Worm (Caenorhabditis elegans) whole organism, L2 larva: ENCODE measurements around the gene npp-16.
A peak's percentile ranks its signal among the peaks of the same experiment; 100 is the strongest.

Source experiments
- C34F6.9 ChIP-seq: fragments of 150-350 bp; optimal IDR thresholded peaks from 2 replicates; lab custom pipeline; 2014; ENCODE audit warnings: missing biosample characterization, missing genetic modification characterization
- F13H6.1 ChIP-seq: sonication (generic microtip); optimal IDR thresholded peaks from 2 replicates; lab custom pipeline; 2016; ENCODE audit warnings: missing genetic modification characterization, missing compliant biosample characterization
- R02D3.7 ChIP-seq: fragments of 150-350 bp; optimal IDR thresholded peaks from 2 replicates; lab custom pipeline; 2014; ENCODE audit warnings: missing biosample characterization, missing genetic modification characterization
- Y55F3AM.14 ChIP-seq: fragments of 200-800 bp; sonication (Bioruptor generic); optimal IDR thresholded peaks from 2 replicates; lab custom pipeline; 2018; ENCODE audit warnings: mild to moderate bottlenecking, missing genetic modification characterization, missing compliant biosample characterization
- ZK546.5 ChIP-seq: sonication (generic microtip); optimal IDR thresholded peaks from 2 replicates; lab custom pipeline; 2017; ENCODE audit warnings: missing biosample characterization, missing genetic modification characterization
- alr-1 ChIP-seq: fragments of 150-350 bp; optimal IDR thresholded peaks from 2 replicates; lab custom pipeline; 2014; ENCODE audit warnings: missing biosample characterization, missing genetic modification characterization
- aly-2 ChIP-seq: fragments of 150-350 bp; optimal IDR thresholded peaks from 2 replicates; lab custom pipeline; 2014; ENCODE audit warnings: missing biosample characterization, missing genetic modification characterization
- ama-1 ChIP-seq: fragments of 150-350 bp; optimal IDR thresholded peaks from 2 replicates; lab custom pipeline; 2018; ENCODE audit warnings: inconsistent platforms
- blmp-1 ChIP-seq: sonication (generic microtip); optimal IDR thresholded peaks from 2 replicates; lab custom pipeline; 2017; ENCODE audit warnings: missing genetic modification characterization, mild to moderate bottlenecking, missing compliant biosample characterization, antibody characterized with exemption, moderate library complexity; ENCODE audit not compliant: insufficient read depth
- ceh-16 ChIP-seq: fragments of 150-350 bp; optimal IDR thresholded peaks from 2 replicates; lab custom pipeline; 2014; ENCODE audit warnings: missing biosample characterization, missing genetic modification characterization
- ceh-82 ChIP-seq: fragments of 150-350 bp; optimal IDR thresholded peaks from 2 replicates; lab custom pipeline; 2014; ENCODE audit warnings: missing biosample characterization, missing genetic modification characterization
- crh-2 ChIP-seq: sonication (generic microtip); optimal IDR thresholded peaks from 2 replicates; lab custom pipeline; 2017; ENCODE audit warnings: missing biosample characterization, missing genetic modification characterization
- dmd-4 ChIP-seq: sonication (generic microtip); optimal IDR thresholded peaks from 2 replicates; lab custom pipeline; 2017; ENCODE audit warnings: missing biosample characterization, missing genetic modification characterization
- egl-27 ChIP-seq: sonication (generic microtip); optimal IDR thresholded peaks from 3 replicates; lab custom pipeline; 2017; ENCODE audit warnings: missing biosample characterization, missing genetic modification reagents, missing genetic modification characterization
- elt-1 ChIP-seq: fragments of 150-350 bp; optimal IDR thresholded peaks from 2 replicates; lab custom pipeline; 2014; ENCODE audit warnings: missing biosample characterization, missing genetic modification characterization
- elt-3 ChIP-seq: sonication (generic microtip); optimal IDR thresholded peaks from 2 replicates; lab custom pipeline; 2017; ENCODE audit warnings: missing biosample characterization, missing genetic modification characterization
- fos-1 ChIP-seq: fragments of 150-350 bp; optimal IDR thresholded peaks from 2 replicates; lab custom pipeline; 2014; ENCODE audit warnings: missing biosample characterization, missing genetic modification characterization
- gmeb-1 ChIP-seq: fragments of 150-350 bp; optimal IDR thresholded peaks from 2 replicates; lab custom pipeline; 2014; ENCODE audit warnings: missing biosample characterization, missing genetic modification characterization
- lin-11 ChIP-seq: fragments of 150-350 bp; sonication (generic microtip); optimal IDR thresholded peaks from 2 replicates; lab custom pipeline; 2014; ENCODE audit warnings: missing biosample characterization, missing genetic modification characterization, inconsistent platforms, mixed read lengths
- lin-13 ChIP-seq: fragments of 150-350 bp; optimal IDR thresholded peaks from 2 replicates; lab custom pipeline; 2014; ENCODE audit warnings: missing biosample characterization, missing genetic modification reagents, missing genetic modification characterization
- lin-39 ChIP-seq: fragments of 150-350 bp; optimal IDR thresholded peaks from 2 replicates; lab custom pipeline; 2014; ENCODE audit warnings: missing biosample characterization, missing genetic modification reagents, missing genetic modification characterization
- lsy-2 ChIP-seq, 2 experiments: fragments of 150-350 bp in 1 of 2; sonication (generic microtip) in 1 of 2; optimal IDR thresholded peaks; 2 replicates each; lab custom pipeline; 2014 to 2017; ENCODE audit warnings: missing biosample characterization in 2 of 2, missing genetic modification characterization in 2 of 2
- mab-5 ChIP-seq: fragments of 150-350 bp; optimal IDR thresholded peaks from 2 replicates; lab custom pipeline; 2014; ENCODE audit warnings: missing biosample characterization, missing genetic modification characterization
- mbf-1 ChIP-seq: sonication (generic microtip); optimal IDR thresholded peaks from 2 replicates; lab custom pipeline; 2017; ENCODE audit warnings: missing biosample characterization, missing genetic modification characterization
- mdl-1 ChIP-seq, 2 experiments: fragments of 150-350 bp in 1 of 2; sonication (generic microtip) in 1 of 2; optimal IDR thresholded peaks; 2 replicates each; lab custom pipeline; 2017; ENCODE audit warnings: missing biosample characterization in 2 of 2, missing genetic modification characterization in 2 of 2
- nhr-10 ChIP-seq: sonication (generic microtip); optimal IDR thresholded peaks from 2 replicates; lab custom pipeline; 2017; ENCODE audit warnings: missing biosample characterization, missing genetic modification characterization
- nhr-11 ChIP-seq: fragments of 150-350 bp; optimal IDR thresholded peaks from 2 replicates; lab custom pipeline; 2014; ENCODE audit warnings: missing biosample characterization, missing genetic modification characterization
- nhr-12 ChIP-seq: fragments of 150-350 bp; optimal IDR thresholded peaks from 2 replicates; lab custom pipeline; 2014; ENCODE audit warnings: missing biosample characterization, missing genetic modification characterization
- nhr-129 ChIP-seq: fragments of 150-350 bp; optimal IDR thresholded peaks from 2 replicates; lab custom pipeline; 2014; ENCODE audit warnings: missing biosample characterization, missing genetic modification characterization
- nhr-21 ChIP-seq: fragments of 150-350 bp; optimal IDR thresholded peaks from 2 replicates; lab custom pipeline; 2014; ENCODE audit warnings: missing biosample characterization, missing genetic modification characterization
- nhr-23 ChIP-seq: fragments of 150-350 bp; optimal IDR thresholded peaks from 2 replicates; lab custom pipeline; 2014; ENCODE audit warnings: missing biosample characterization, missing genetic modification reagents, missing genetic modification characterization
- nhr-237 ChIP-seq: fragments of 150-350 bp; optimal IDR thresholded peaks from 2 replicates; lab custom pipeline; 2014; ENCODE audit warnings: missing biosample characterization, missing genetic modification characterization
- nhr-25 ChIP-seq: fragments of 150-350 bp; sonication (generic microtip); optimal IDR thresholded peaks from 3 replicates; lab custom pipeline; 2014; ENCODE audit warnings: missing biosample characterization, missing genetic modification characterization
- nhr-6 ChIP-seq: fragments of 150-350 bp; optimal IDR thresholded peaks from 2 replicates; lab custom pipeline; 2014; ENCODE audit warnings: missing biosample characterization, missing genetic modification characterization
- nhr-77 ChIP-seq: fragments of 150-350 bp; optimal IDR thresholded peaks from 2 replicates; lab custom pipeline; 2014; ENCODE audit warnings: missing biosample characterization, missing genetic modification characterization
- peb-1 ChIP-seq: fragments of 150-350 bp; optimal IDR thresholded peaks from 2 replicates; lab custom pipeline; 2014; ENCODE audit warnings: missing biosample characterization, missing genetic modification characterization
- sem-4 ChIP-seq: fragments of 150-350 bp; optimal IDR thresholded peaks from 2 replicates; lab custom pipeline; 2014; ENCODE audit warnings: missing biosample characterization, missing genetic modification reagents, missing genetic modification characterization
- skn-1 ChIP-seq: sonication (generic microtip); optimal IDR thresholded peaks from 2 replicates; lab custom pipeline; 2017; ENCODE audit warnings: missing biosample characterization, missing genetic modification characterization
- sma-3 ChIP-seq: sonication (generic microtip); optimal IDR thresholded peaks from 2 replicates; lab custom pipeline; 2016; ENCODE audit warnings: missing genetic modification reagents, missing genetic modification characterization, missing compliant biosample characterization
- sma-9 ChIP-seq, 2 experiments: fragments of 150-350 bp in 1 of 2; sonication (generic microtip) in 1 of 2; optimal IDR thresholded peaks; 2 replicates each; lab custom pipeline; 2014 to 2016; ENCODE audit warnings: missing genetic modification characterization in 2 of 2, mild to moderate bottlenecking in 1 of 2, missing biosample characterization in 1 of 2, missing compliant biosample characterization in 1 of 2, missing genetic modification reagents in 1 of 2, moderate library complexity in 1 of 2
- snpc-4 ChIP-seq: fragments of 150-350 bp; optimal IDR thresholded peaks from 2 replicates; lab custom pipeline; 2014; ENCODE audit warnings: missing biosample characterization, missing genetic modification characterization
- unc-39 ChIP-seq: fragments of 150-350 bp; optimal IDR thresholded peaks from 2 replicates; lab custom pipeline; 2014; ENCODE audit warnings: missing biosample characterization, missing genetic modification characterization
- unc-55 ChIP-seq: fragments of 150-350 bp; sonication (generic microtip); optimal IDR thresholded peaks from 3 replicates; lab custom pipeline; 2014; ENCODE audit warnings: missing biosample characterization, missing genetic modification reagents, missing genetic modification characterization
- unc-62 ChIP-seq: fragments of 150-350 bp; optimal IDR thresholded peaks from 2 replicates; lab custom pipeline; 2014; ENCODE audit warnings: missing biosample characterization, missing genetic modification reagents, missing genetic modification characterization
- zag-1 ChIP-seq: fragments of 150-350 bp; optimal IDR thresholded peaks from 2 replicates; lab custom pipeline; 2014; ENCODE audit warnings: missing biosample characterization, missing genetic modification characterization
- ztf-1 ChIP-seq: fragments of 200-800 bp; sonication (Bioruptor generic); conservative IDR thresholded peaks from 2 replicates; pipeline ENCODE4 v1.3.6; 2022; ENCODE audit warnings: missing genetic modification characterization, missing compliant biosample characterization
- ztf-11 ChIP-seq: sonication (generic microtip); optimal IDR thresholded peaks from 2 replicates; lab custom pipeline; 2017; ENCODE audit warnings: missing biosample characterization, missing genetic modification characterization
- ztf-4 ChIP-seq: fragments of 150-350 bp; optimal IDR thresholded peaks from 2 replicates; lab custom pipeline; 2014; ENCODE audit warnings: missing biosample characterization, missing genetic modification characterization

Gene npp-16

DNA sequence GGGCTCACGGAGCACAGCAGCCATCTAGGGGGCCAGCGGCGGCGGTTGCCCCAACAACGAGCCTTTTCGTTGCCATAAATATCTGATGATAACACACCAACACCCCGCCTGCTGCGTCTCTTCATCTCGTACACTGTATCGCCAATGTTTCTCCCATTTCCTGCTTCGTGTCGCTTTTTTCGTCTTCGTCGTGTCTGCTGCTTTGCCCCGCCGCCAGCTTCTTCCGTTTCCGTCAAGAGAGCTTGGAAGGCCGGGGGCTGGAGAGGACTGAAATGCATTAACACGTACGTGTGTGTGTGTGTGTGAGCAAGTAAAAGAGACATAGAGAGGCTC lies 20.2 kb downstream of the npp-16 start:
- no peak for TF ChIP-seq zag-1
- no peak for TF ChIP-seq mab-5 (tag; lab: Kevin White, UChicago)
- TF ChIP-seq F13H6.1 (tag; lab: Kevin White, UChicago): peak; percentile 58
- no peak for TF ChIP-seq Y55F3AM.14 (GFP tag; lab: Kevin White, UChicago)
- TF ChIP-seq ceh-16 (tag; lab: Kevin White, UChicago): no peak
- no peak for TF ChIP-seq R02D3.7
- no peak for TF ChIP-seq gmeb-1 (tag; lab: Kevin White, UChicago)
- TF ChIP-seq fos-1 (tag; lab: Kevin White, UChicago): no peak
- TF ChIP-seq C34F6.9 (tag; lab: Kevin White, UChicago): peak; percentile 36
- TF ChIP-seq unc-55 (GFP tag; lab: Kevin White, UChicago): peak; percentile 22
- no peak for TF ChIP-seq sma-9 (GFP tag; optimal IDR thresholded peaks at IDR 0.05; lab: Kevin White, UChicago)
- no peak for TF ChIP-seq sma-9 (tag; optimal IDR thresholded peaks at IDR 0.05; lab: Kevin White, UChicago)
- TF ChIP-seq aly-2 (tag; lab: Kevin White, UChicago): no peak
- TF ChIP-seq sem-4: peak; percentile 17
- no peak for TF ChIP-seq unc-62 (GFP tag; lab: Kevin White, UChicago)
- no peak for TF ChIP-seq peb-1
- TF ChIP-seq blmp-1 (tag; lab: Kevin White, UChicago): no peak
- no peak for TF ChIP-seq lin-13 (GFP tag; lab: Kevin White, UChicago)
- no peak for TF ChIP-seq nhr-77
- no peak for TF ChIP-seq nhr-10 (tag; lab: Kevin White, UChicago)
- no peak for TF ChIP-seq nhr-6
- TF ChIP-seq alr-1: no peak
- TF ChIP-seq elt-1 (tag; lab: Kevin White, UChicago): no peak
- peak; percentile 11 for TF ChIP-seq snpc-4 (tag; lab: Kevin White, UChicago)
- no peak for TF ChIP-seq skn-1 (tag; lab: Kevin White, UChicago)
- TF ChIP-seq ztf-1 (GFP tag; lab: Robert Waterston, UW): no peak
- no peak for TF ChIP-seq mbf-1 (tag; lab: Kevin White, UChicago)
- TF ChIP-seq nhr-12 (tag; lab: Kevin White, UChicago): no peak
- TF ChIP-seq dmd-4 (tag; lab: Kevin White, UChicago): no peak
- no peak for TF ChIP-seq ama-1
- no peak for TF ChIP-seq egl-27 (tag; lab: Kevin White, UChicago)
- no peak for TF ChIP-seq elt-3 (tag; lab: Kevin White, UChicago)
- TF ChIP-seq ceh-82 (tag; lab: Kevin White, UChicago): no peak
- TF ChIP-seq crh-2 (tag; lab: Kevin White, UChicago): peak; percentile 9
- no peak for TF ChIP-seq ZK546.5
- TF ChIP-seq unc-39 (tag; lab: Kevin White, UChicago): no peak
- TF ChIP-seq nhr-25 (tag; lab: Kevin White, UChicago): no peak
- no peak for TF ChIP-seq nhr-21 (tag; lab: Kevin White, UChicago)
- TF ChIP-seq lin-11: peak; percentile 14
- TF ChIP-seq lsy-2 (tag; optimal IDR thresholded peaks at IDR 0.05; lab: Kevin White, UChicago): peak in 1 of 2 experiments; percentile 20
- no peak for TF ChIP-seq nhr-11
- no peak for TF ChIP-seq nhr-237 (tag; lab: Kevin White, UChicago)
- no peak for TF ChIP-seq nhr-129 (tag; lab: Kevin White, UChicago)
- no peak for TF ChIP-seq mdl-1 (tag; optimal IDR thresholded peaks at IDR 0.05; lab: Kevin White, UChicago)
- TF ChIP-seq ztf-4 (tag; lab: Kevin White, UChicago): no peak
- TF ChIP-seq nhr-23 (tag; lab: Kevin White, UChicago): no peak
- TF ChIP-seq ztf-11 (tag; lab: Kevin White, UChicago): no peak
- no peak for TF ChIP-seq sma-3
- no peak for TF ChIP-seq lin-39
- TF ChIP-seq, all 48 proteins: peak for 8
